Fruit fly (Drosophila melanogaster) whole organism, wandering third instar larva: ENCODE data around the gene CG9072.

Source experiments
- Abd-B ChIP-seq: fragments of >200 bp; optimal IDR thresholded peaks from 2 replicates; lab custom pipeline; 2017; ENCODE audit warnings: missing biosample characterization, missing genetic modification characterization
- CG32264 ChIP-seq: fragments of 200-800 bp; sonication (Bioruptor generic); optimal IDR thresholded peaks from 2 replicates; lab custom pipeline; 2016; ENCODE audit warnings: missing biosample characterization, missing genetic modification characterization
- CG9705 ChIP-seq: fragments of 200-800 bp; sonication (Bioruptor generic); optimal IDR thresholded peaks from 2 replicates; lab custom pipeline; 2018; ENCODE audit warnings: missing biosample characterization, mild to moderate bottlenecking, missing genetic modification characterization
- CrebA ChIP-seq: fragments of 200-800 bp; sonication (Bioruptor generic); optimal IDR thresholded peaks from 2 replicates; lab custom pipeline; 2016; ENCODE audit warnings: missing biosample characterization, mild to moderate bottlenecking, missing genetic modification characterization, borderline replicate concordance
- Dfd ChIP-seq: fragments of >200 bp; optimal IDR thresholded peaks from 2 replicates; lab custom pipeline; 2017; ENCODE audit warnings: missing biosample characterization, missing genetic modification characterization
- Dif ChIP-seq: fragments of 200-275, 200-300 bp; sonication (Bioruptor generic); optimal IDR thresholded peaks from 2 replicates; lab custom pipeline; 2018; ENCODE audit warnings: missing biosample characterization, missing genetic modification characterization; ENCODE audit not compliant: partially characterized antibody
- GATAd ChIP-seq: sonication (Bioruptor generic); optimal IDR thresholded peaks from 2 replicates; lab custom pipeline; 2016; ENCODE audit warnings: missing biosample characterization, missing genetic modification characterization
- HLH106 ChIP-seq: fragments of 200-800 bp; optimal IDR thresholded peaks from 3 replicates; lab custom pipeline; 2019; ENCODE audit warnings: missing biosample characterization, mild to moderate bottlenecking, missing genetic modification characterization, moderate library complexity
- Hnf4 ChIP-seq: fragments of 200-800 bp; sonication (Bioruptor generic); optimal IDR thresholded peaks from 2 replicates; lab custom pipeline; 2016; ENCODE audit warnings: missing biosample characterization, mild to moderate bottlenecking, missing genetic modification characterization
- Hr78 ChIP-seq: fragments of >200 bp; optimal IDR thresholded peaks from 2 replicates; lab custom pipeline; 2017; ENCODE audit warnings: missing biosample characterization, missing genetic modification characterization
- Hr83 ChIP-seq: fragments of 200-300 bp; sonication (Bioruptor generic); optimal IDR thresholded peaks from 2 replicates; lab custom pipeline; 2016; ENCODE audit warnings: missing biosample characterization, mild to moderate bottlenecking, missing genetic modification characterization, moderate library complexity; ENCODE audit not compliant: poor library complexity, severe bottlenecking
- Jra ChIP-seq: sonication (Bioruptor generic); optimal IDR thresholded peaks from 2 replicates; lab custom pipeline; 2016; ENCODE audit warnings: missing biosample characterization, missing genetic modification characterization
- Mio ChIP-seq: sonication (Bioruptor generic); optimal IDR thresholded peaks from 2 replicates; lab custom pipeline; 2016; ENCODE audit warnings: missing biosample characterization, missing genetic modification characterization
- Myc ChIP-seq: fragments of >200 bp; optimal IDR thresholded peaks from 2 replicates; lab custom pipeline; 2017
- N ChIP-seq: fragments of >200 bp; optimal IDR thresholded peaks from 2 replicates; lab custom pipeline; 2018; ENCODE audit warnings: missing biosample characterization, missing external identifiers, missing genetic modification characterization
- OdsH ChIP-seq: fragments of 200-800 bp; sonication (Bioruptor generic); optimal IDR thresholded peaks from 2 replicates; lab custom pipeline; 2016; ENCODE audit warnings: missing biosample characterization, mild to moderate bottlenecking, missing genetic modification characterization
- Rel ChIP-seq, 2 experiments: fragments of 200-800 bp; sonication (Bioruptor generic) in 1 of 2; optimal IDR thresholded peaks; 2 replicates in 1 of 2; 3 replicates in 1 of 2; lab custom pipeline; 2016 to 2019; ENCODE audit warnings: mild to moderate bottlenecking in 2 of 2, missing biosample characterization in 2 of 2, missing genetic modification characterization in 2 of 2, moderate library complexity in 1 of 2
- Sp1 ChIP-seq: fragments of 200-800 bp; sonication (Bioruptor generic); optimal IDR thresholded peaks from 3 replicates; lab custom pipeline; 2019; ENCODE audit warnings: missing biosample characterization, mild to moderate bottlenecking, missing genetic modification characterization, moderate library complexity
- Vsx2 ChIP-seq: fragments of 200-300, 225-300 bp; sonication (Bioruptor generic); optimal IDR thresholded peaks from 2 replicates; lab custom pipeline; 2018; ENCODE audit warnings: missing biosample characterization, missing genetic modification characterization; ENCODE audit not compliant: partially characterized antibody
- br ChIP-seq: fragments of 200-800 bp; sonication (Bioruptor generic); optimal IDR thresholded peaks from 2 replicates; lab custom pipeline; 2016; ENCODE audit warnings: missing biosample characterization, missing genetic modification characterization
- brk ChIP-seq: fragments of 200-800 bp; sonication (Bioruptor generic); optimal IDR thresholded peaks from 2 replicates; lab custom pipeline; 2016; ENCODE audit warnings: missing biosample characterization, mild to moderate bottlenecking, missing genetic modification characterization
- dl ChIP-seq, 2 experiments: fragments of 175-275, 200-275 bp in 1 of 2; fragments of 200-275 bp in 1 of 2; sonication (Bioruptor generic); optimal IDR thresholded peaks; lab custom pipeline; 2018; ENCODE audit warnings: mild to moderate bottlenecking in 2 of 2, missing biosample characterization in 2 of 2, missing genetic modification characterization in 2 of 2, moderate library complexity in 2 of 2; ENCODE audit not compliant: partially characterized antibody in 2 of 2, insufficient read depth in 1 of 2
- dmrt93B ChIP-seq: fragments of 200-800 bp; sonication (Bioruptor generic); optimal IDR thresholded peaks from 2 replicates; lab custom pipeline; 2018; ENCODE audit warnings: missing biosample characterization, mild to moderate bottlenecking, missing genetic modification characterization
- dsf ChIP-seq: sonication (Bioruptor generic); optimal IDR thresholded peaks from 2 replicates; lab custom pipeline; 2016; ENCODE audit warnings: missing biosample characterization, missing genetic modification characterization, borderline replicate concordance
- ey ChIP-seq: fragments of 200-800 bp; sonication (Bioruptor generic); optimal IDR thresholded peaks from 2 replicates; lab custom pipeline; 2016; ENCODE audit warnings: missing biosample characterization, missing genetic modification characterization
- foxo ChIP-seq, 2 experiments: fragments of 200-800 bp; sonication (Bioruptor generic); optimal IDR thresholded peaks; 2 replicates in 1 of 2; 3 replicates in 1 of 2; lab custom pipeline; 2016 to 2017; ENCODE audit warnings: missing biosample characterization in 2 of 2, missing genetic modification characterization in 2 of 2
- fru ChIP-seq: fragments of 200-800 bp; sonication (Bioruptor generic); optimal IDR thresholded peaks from 3 replicates; lab custom pipeline; 2016; ENCODE audit warnings: missing biosample characterization, mild to moderate bottlenecking, missing genetic modification characterization
- h ChIP-seq: fragments of 200-800 bp; sonication (Bioruptor generic); optimal IDR thresholded peaks from 3 replicates; lab custom pipeline; 2016; ENCODE audit warnings: missing biosample characterization, mild to moderate bottlenecking, missing genetic modification characterization
- jim ChIP-seq: fragments of 175-275, 200-325 bp; sonication (Bioruptor generic); optimal IDR thresholded peaks from 2 replicates; lab custom pipeline; 2016; ENCODE audit warnings: missing biosample characterization, mild to moderate bottlenecking, missing genetic modification characterization
- lola ChIP-seq: fragments of >200 bp; optimal IDR thresholded peaks from 2 replicates; lab custom pipeline; 2017; ENCODE audit warnings: missing biosample characterization, missing genetic modification characterization
- pan ChIP-seq: fragments of >200 bp; optimal IDR thresholded peaks from 2 replicates; lab custom pipeline; 2017
- psq ChIP-seq: fragments of 200-800 bp; sonication (Bioruptor generic); optimal IDR thresholded peaks from 3 replicates; lab custom pipeline; 2017; ENCODE audit warnings: missing biosample characterization, mild to moderate bottlenecking, missing genetic modification characterization, moderate library complexity
- rgr ChIP-seq: fragments of 200-800 bp; sonication (Bioruptor generic); optimal IDR thresholded peaks from 3 replicates; lab custom pipeline; 2016; ENCODE audit warnings: missing biosample characterization, mild to moderate bottlenecking, missing genetic modification characterization
- sage ChIP-seq: fragments of 200-800 bp; sonication (Bioruptor generic); optimal IDR thresholded peaks from 2 replicates; lab custom pipeline; 2016; ENCODE audit warnings: missing biosample characterization, mild to moderate bottlenecking, missing genetic modification characterization
- sv ChIP-seq: fragments of 200-800 bp; sonication (Bioruptor generic); optimal IDR thresholded peaks from 3 replicates; lab custom pipeline; 2016; ENCODE audit warnings: missing biosample characterization, missing genetic modification characterization
- tai ChIP-seq: sonication (Bioruptor generic); optimal IDR thresholded peaks from 2 replicates; lab custom pipeline; 2016; ENCODE audit warnings: missing biosample characterization, missing genetic modification characterization
- usp ChIP-seq: fragments of >200 bp; optimal IDR thresholded peaks from 2 replicates; lab custom pipeline; 2017; ENCODE audit warnings: missing biosample characterization, missing genetic modification characterization
- woc ChIP-seq: sonication (Bioruptor generic); optimal IDR thresholded peaks from 2 replicates; lab custom pipeline; 2016; ENCODE audit warnings: missing biosample characterization, mild to moderate bottlenecking, missing genetic modification characterization

The CG9072 gene

DNA sequence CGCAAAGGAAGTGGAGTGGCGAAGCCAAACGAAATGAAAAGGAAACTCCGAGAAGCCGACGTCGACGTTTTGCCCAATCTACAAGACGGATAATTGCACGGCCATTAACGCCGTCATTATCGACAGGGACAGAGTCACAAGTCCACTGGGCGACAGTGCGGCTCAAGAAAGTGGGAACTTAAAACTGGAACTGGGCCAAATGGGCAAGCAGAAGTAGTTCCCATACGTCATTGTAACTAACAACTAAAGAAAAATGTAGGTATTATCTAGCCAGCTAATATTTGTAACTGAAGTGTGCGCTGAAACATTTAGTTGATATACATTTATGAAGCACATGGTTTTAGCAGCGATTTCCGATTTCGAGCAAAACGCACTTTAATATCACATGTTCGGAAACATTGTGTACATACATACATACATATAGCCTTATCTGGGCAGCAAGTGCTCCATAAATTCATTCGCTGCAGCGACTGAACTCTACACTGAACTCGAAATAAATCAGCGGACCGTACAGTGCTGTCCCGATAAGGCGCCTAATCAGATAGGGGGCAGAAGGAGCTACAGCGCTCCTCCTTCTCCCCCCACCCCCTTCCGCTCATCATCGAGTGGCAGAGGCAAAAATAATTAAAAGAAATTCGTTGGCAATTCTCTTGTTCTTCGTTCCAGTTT, 24.9 kb downstream of the CG9072 start:
- peak; percentile 71 for TF ChIP-seq Hnf4 (GFP tag; lab: Kevin White, UChicago)
- TF ChIP-seq tai (GFP tag; lab: Kevin White, UChicago): no peak
- TF ChIP-seq foxo (GFP tag; optimal IDR thresholded peaks at IDR 0.05; lab: Kevin White, UChicago): peak in 1 of 2 experiments; percentile 41
- no peak for TF ChIP-seq Dfd (GFP tag; lab: Kevin White, UChicago)
- TF ChIP-seq HLH106: no peak
- no peak for TF ChIP-seq dmrt93B
- no peak for TF ChIP-seq Vsx2
- peak; percentile 22 for TF ChIP-seq Rel (GFP tag; optimal IDR thresholded peaks at IDR 0.05; lab: Kevin White, UChicago)
- TF ChIP-seq Rel (tag; optimal IDR thresholded peaks at IDR 0.05; lab: Kevin White, UChicago): peak; percentile 38
- TF ChIP-seq dl (GFP tag; optimal IDR thresholded peaks at IDR 0.05; lab: Kevin White, UChicago; ENCODE audit: insufficient read depth in 1 of 2, partially characterized antibody in 2 of 2): peak in 1 of 2 experiments; percentile 7
- TF ChIP-seq br (GFP tag; lab: Kevin White, UChicago): no peak
- TF ChIP-seq brk (GFP tag; lab: Kevin White, UChicago): peak; percentile 62
- peak; percentile 25 for TF ChIP-seq fru (GFP tag; lab: Kevin White, UChicago)
- no peak for TF ChIP-seq CG9705 (GFP tag; lab: Kevin White, UChicago)
- TF ChIP-seq jim (GFP tag; lab: Kevin White, UChicago): no peak
- TF ChIP-seq psq (GFP tag; lab: Kevin White, UChicago): peak; percentile 29
- TF ChIP-seq pan (lab: Kevin White, UChicago): no peak
- TF ChIP-seq CG32264 (GFP tag; lab: Kevin White, UChicago): no peak
- TF ChIP-seq Myc (lab: Kevin White, UChicago): no peak
- TF ChIP-seq CrebA (GFP tag; lab: Kevin White, UChicago): peak; percentile 6
- no peak for TF ChIP-seq Hr78 (GFP tag; lab: Kevin White, UChicago)
- no peak for TF ChIP-seq sv
- TF ChIP-seq sage (GFP tag; lab: Kevin White, UChicago): no peak
- no peak for TF ChIP-seq GATAd (GFP tag; lab: Kevin White, UChicago)
- peak; percentile 38 for TF ChIP-seq Sp1 (GFP tag; lab: Kevin White, UChicago)
- peak; percentile 24 for TF ChIP-seq ey (GFP tag; lab: Kevin White, UChicago)
- TF ChIP-seq Mio: no peak
- no peak for TF ChIP-seq Dif (GFP tag; lab: Kevin White, UChicago)
- no peak for TF ChIP-seq dsf (GFP tag; lab: Kevin White, UChicago)
- no peak for TF ChIP-seq Jra (GFP tag; lab: Kevin White, UChicago)
- TF ChIP-seq h (GFP tag; lab: Kevin White, UChicago): peak; percentile 58
- no peak for TF ChIP-seq OdsH (GFP tag; lab: Kevin White, UChicago)
- TF ChIP-seq lola (GFP tag; lab: Kevin White, UChicago): no peak
- TF ChIP-seq woc: no peak
- peak; percentile 76 for TF ChIP-seq Hr83
- no peak for TF ChIP-seq usp (GFP tag; lab: Kevin White, UChicago)
- peak; percentile 13 for TF ChIP-seq rgr (GFP tag; lab: Kevin White, UChicago)
- TF ChIP-seq Abd-B (GFP tag; lab: Kevin White, UChicago): no peak
- no peak for TF ChIP-seq N
- TF ChIP-seq, all 38 proteins: peak for 13

- TF ChIP-seq dsf (GFP tag; lab: Kevin White, UChicago) (no peak), HLH106 (no peak), sage (GFP tag; lab: Kevin White, UChicago) (no peak), woc (peak; percentile 58), N (no peak), rgr (GFP tag; lab: Kevin White, UChicago) (no peak), fru (GFP tag; lab: Kevin White, UChicago) (peak; percentile 39), Vsx2 (no peak), brk (GFP tag; lab: Kevin White, UChicago) (peak; percentile 45), sv (no peak)
Measured at dm6 chrX:15070137-15070536, 25.7 kb downstream of the CG9072 start.
